Worm (Caenorhabditis elegans): Measurements from ENCODE around the gene C54E10.7.

The C54E10.7 gene

DNA sequence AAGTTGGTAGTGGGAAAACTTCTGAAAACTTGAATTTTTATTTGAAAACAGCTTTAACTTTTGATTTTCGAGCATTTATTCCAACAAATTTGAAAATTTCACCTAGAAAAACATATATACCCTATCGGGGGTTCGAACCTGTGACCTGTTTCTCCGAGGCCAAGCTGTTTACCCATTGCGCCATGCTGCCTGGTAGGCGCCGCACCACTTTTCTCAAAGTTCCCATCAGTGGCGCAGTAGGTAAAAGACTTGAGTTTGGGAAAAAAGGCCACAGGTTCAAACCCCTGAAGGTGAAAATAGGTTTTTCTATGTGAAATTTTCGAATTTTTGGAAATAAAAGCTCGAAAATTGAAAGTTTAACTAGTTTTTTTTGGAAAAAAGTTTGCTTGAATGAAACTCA is 30.9 kb upstream of the C54E10.7 start:
- no peak for TF ChIP-seq pha-2 (tag; optimal IDR thresholded peaks at IDR 0.05)
- no peak for TF ChIP-seq pag-3 (tag; optimal IDR thresholded peaks at IDR 0.05; ENCODE audit: borderline replicate concordance)

DNA sequence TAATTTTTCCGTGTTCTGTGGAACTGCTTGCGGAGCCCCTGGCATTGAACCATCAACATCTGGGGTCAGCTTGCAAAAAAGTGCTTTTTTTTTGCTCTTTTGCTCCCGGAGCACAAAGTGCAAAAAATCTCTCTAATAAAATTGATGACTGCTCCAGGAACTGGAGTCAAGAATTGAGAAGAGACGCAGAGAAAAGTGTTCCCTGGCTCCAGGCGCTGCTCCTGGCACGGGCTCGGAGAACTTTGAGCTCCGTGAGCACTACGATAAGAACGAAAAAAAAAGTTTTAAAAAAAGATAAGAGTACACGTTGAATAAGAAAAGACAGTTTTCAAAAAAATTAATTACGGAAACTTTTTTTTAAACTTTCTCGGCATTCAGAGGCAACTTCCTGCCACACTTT is 28.7 kb upstream of the C54E10.7 start:
- TF ChIP-seq ceh-19 (GFP tag; optimal IDR thresholded peaks at IDR 0.05) (no peak), ceh-31 (tag; optimal IDR thresholded peaks at IDR 0.05) (no peak), K02D7.2 (tag; optimal IDR thresholded peaks at IDR 0.05) (no peak), unc-3 (GFP tag; conservative IDR thresholded peaks at IDR 0.05) (no peak), unc-3 (tag; optimal IDR thresholded peaks at IDR 0.05) (no peak), dve-1 (tag; optimal IDR thresholded peaks at IDR 0.05) (no peak), elt-2 (tag; optimal IDR thresholded peaks at IDR 0.05) (no peak), pat-9 (tag; optimal IDR thresholded peaks at IDR 0.05) (no peak), elt-4 (tag; optimal IDR thresholded peaks at IDR 0.05) (no peak), che-1 (tag; optimal IDR thresholded peaks at IDR 0.05) (no peak), ref-2 (tag; optimal IDR thresholded peaks at IDR 0.05) (no peak), ceh-14 (tag; optimal IDR thresholded peaks at IDR 0.05) (no peak), lin-11 (tag; optimal IDR thresholded peaks at IDR 0.05) (no peak), ttx-3 (tag; optimal IDR thresholded peaks at IDR 0.05) (no peak), lim-6 (tag; optimal IDR thresholded peaks at IDR 0.05) (no peak), ceh-9 (tag; optimal IDR thresholded peaks at IDR 0.05) (no peak), fkh-10 (GFP tag; optimal IDR thresholded peaks at IDR 0.05) (no peak), C38D4.7 (GFP tag; optimal IDR thresholded peaks at IDR 0.05) (no peak)

DNA sequence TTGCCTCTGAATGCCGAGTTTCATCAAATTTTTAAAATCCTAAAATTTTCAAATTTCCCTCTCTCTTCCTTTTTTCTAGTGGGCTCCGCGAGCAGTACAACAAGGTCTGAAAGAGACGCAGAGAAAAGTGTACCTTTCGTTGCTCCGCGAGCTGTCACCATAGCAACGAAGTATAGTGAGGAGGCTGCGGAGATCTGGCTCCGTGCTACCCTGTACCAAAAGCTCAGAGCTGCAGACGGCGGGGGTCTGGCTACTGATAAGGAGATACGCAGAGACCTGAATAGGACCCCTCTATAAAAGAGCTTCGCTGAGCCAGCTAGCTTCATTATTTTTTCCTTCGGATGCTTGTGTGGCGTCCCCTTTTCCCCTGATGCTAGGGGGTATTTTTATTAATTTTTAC is 28.0 kb upstream of the C54E10.7 start, which contains the start of gene Y17D7B.10:
Gene Y17D7B.10, plus strand, starts transcription at position 243 of the 400 bp plus-strand sequence.
- TF ChIP-seq fkh-6 (tag; optimal IDR thresholded peaks at IDR 0.05) = no peak
- no peak for TF ChIP-seq pha-4 (tag; optimal IDR thresholded peaks at IDR 0.05)
- TF ChIP-seq C38D4.7 (GFP tag; optimal IDR thresholded peaks at IDR 0.05) = no peak

DNA sequence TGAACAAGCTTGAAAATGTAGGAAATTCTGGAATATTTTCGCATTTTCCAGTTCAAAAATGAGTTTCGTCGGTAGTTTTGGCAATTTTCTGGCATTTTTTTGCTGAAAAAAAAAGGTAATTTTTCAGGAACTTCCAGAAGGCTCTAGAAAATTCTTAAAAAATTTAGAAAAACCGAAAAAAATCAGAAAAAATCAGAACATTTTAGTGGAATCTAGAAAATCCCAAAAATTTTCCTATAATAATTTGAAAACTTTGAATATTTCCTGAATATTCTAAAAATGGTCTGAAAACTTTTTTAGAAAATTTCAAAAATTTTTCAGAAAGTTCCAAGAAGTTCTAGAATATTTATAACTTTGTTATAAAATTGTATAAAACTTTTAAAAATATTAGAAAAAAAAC is 24.8 kb upstream of the C54E10.7 start, which contains the start of gene Y17D7B.3:
Gene Y17D7B.3, minus strand, starts transcription at position 101 of the 400 bp plus-strand sequence.
- TF ChIP-seq hlh-13 (GFP tag; optimal IDR thresholded peaks at IDR 0.05) (no peak), che-1 (tag; optimal IDR thresholded peaks at IDR 0.05) (no peak), ama-1 (optimal IDR thresholded peaks at IDR 0.05) (no peak), rnt-1 (tag; optimal IDR thresholded peaks at IDR 0.05) (no peak), ets-4 (tag; optimal IDR thresholded peaks at IDR 0.05) (no peak), sox-4 (tag; optimal IDR thresholded peaks at IDR 0.05) (no peak), unc-55 (GFP tag; optimal IDR thresholded peaks at IDR 0.05) (no peak), ceh-24 (tag; optimal IDR thresholded peaks at IDR 0.05) (no peak), hlh-15 (tag; optimal IDR thresholded peaks at IDR 0.05) (no peak), ceh-45 (GFP tag; IDR thresholded peaks at IDR 0.05) (no peak), pax-1 (tag; optimal IDR thresholded peaks at IDR 0.05) (no peak), ceh-48 (tag; optimal IDR thresholded peaks at IDR 0.05) (no peak), ref-2 (tag; optimal IDR thresholded peaks at IDR 0.05) (no peak), nhr-11 (tag; optimal IDR thresholded peaks at IDR 0.05) (no peak), C08G9.2 (tag; optimal IDR thresholded peaks at IDR 0.05) (no peak), ceh-6 (GFP tag; optimal IDR thresholded peaks at IDR 0.05) (no peak), C38D4.7 (GFP tag; optimal IDR thresholded peaks at IDR 0.05) (no peak)

DNA sequence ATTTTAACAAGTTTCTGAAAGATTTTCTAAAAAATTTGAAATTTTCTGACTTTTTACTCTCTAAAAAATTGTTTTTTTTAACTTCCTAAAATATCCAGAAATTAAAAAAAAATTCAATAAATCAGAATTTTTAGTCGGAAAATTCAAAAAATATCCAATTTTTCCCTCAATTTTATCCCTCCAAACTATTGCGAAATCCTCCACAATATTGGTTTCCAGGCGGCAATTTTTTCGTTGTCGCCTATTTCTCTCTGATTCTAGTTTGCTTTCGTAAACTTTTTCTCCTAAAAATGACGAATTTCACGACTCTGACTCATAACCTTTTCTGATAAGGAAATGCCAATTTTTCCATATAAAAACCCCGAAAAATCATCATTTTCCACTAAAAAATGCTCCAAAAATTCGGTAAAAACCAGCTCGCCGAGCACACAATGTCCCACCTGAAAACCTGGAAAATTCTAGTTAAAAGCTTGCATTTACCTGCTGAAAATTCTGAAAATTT is 24.0 kb upstream of the C54E10.7 start, which contains the start of gene Y17D7B.2:
Gene Y17D7B.2, plus strand, starts transcription at position 323 of the 502 bp plus-strand sequence.
- TF ChIP-seq mec-3 (tag; optimal IDR thresholded peaks at IDR 0.05; ENCODE audit: borderline replicate concordance) (no peak), lim-6 (tag; optimal IDR thresholded peaks at IDR 0.05) (no peak), hlh-30 (tag; optimal IDR thresholded peaks at IDR 0.05; ENCODE audit: insufficient read depth) (no peak), pha-4 (tag; optimal IDR thresholded peaks at IDR 0.05) (no peak), C38D4.7 (GFP tag; optimal IDR thresholded peaks at IDR 0.05) (no peak), hlh-15 (tag; optimal IDR thresholded peaks at IDR 0.05) (no peak), fkh-10 (GFP tag; optimal IDR thresholded peaks at IDR 0.05) (no peak), ceh-18 (tag; optimal IDR thresholded peaks at IDR 0.05) (no peak), unc-3 (GFP tag; conservative IDR thresholded peaks at IDR 0.05) (no peak), unc-3 (tag; optimal IDR thresholded peaks at IDR 0.05) (no peak)

Data from whole organism, late embryonic.